Worm (Caenorhabditis elegans) whole organism, L1 larva: ENCODE data around the gene rmd-1.
A peak's percentile ranks its signal among the peaks of the same experiment; 100 is the strongest.

Experiments
- C16A3.4 ChIP-seq: fragments of 150-350 bp; optimal IDR thresholded peaks from 2 replicates; lab custom pipeline; 2014; ENCODE audit warnings: missing biosample characterization, missing genetic modification characterization
- C34B4.2 ChIP-seq: sonication (generic microtip); optimal IDR thresholded peaks from 2 replicates; lab custom pipeline; 2017; ENCODE audit warnings: mild to moderate bottlenecking, missing genetic modification characterization, missing compliant biosample characterization
- Y116A8C.19 ChIP-seq: sonication (generic microtip); optimal IDR thresholded peaks from 2 replicates; lab custom pipeline; 2016; ENCODE audit warnings: missing compliant biosample characterization, missing genetic modification characterization, borderline replicate concordance
- alr-1 ChIP-seq: fragments of 200-800 bp; sonication (Bioruptor generic); optimal IDR thresholded peaks from 2 replicates; lab custom pipeline; 2018; ENCODE audit warnings: borderline replicate concordance, mild to moderate bottlenecking, missing genetic modification characterization, missing compliant biosample characterization
- aly-2 ChIP-seq: fragments of 150-350 bp; optimal IDR thresholded peaks from 2 replicates; lab custom pipeline; 2014; ENCODE audit warnings: missing biosample characterization, missing genetic modification characterization
- ama-1 ChIP-seq: fragments of 150-350 bp; optimal IDR thresholded peaks from 2 replicates; lab custom pipeline; 2014
- blmp-1 ChIP-seq: fragments of 150-350 bp; optimal IDR thresholded peaks from 2 replicates; lab custom pipeline; 2014; ENCODE audit warnings: missing biosample characterization, missing genetic modification characterization
- ceh-8 ChIP-seq: fragments of 200-800 bp; sonication (Bioruptor generic); optimal IDR thresholded peaks from 2 replicates; lab custom pipeline; 2018; ENCODE audit warnings: mild to moderate bottlenecking, missing genetic modification characterization, moderate library complexity, missing compliant biosample characterization
- ceh-82 ChIP-seq, 3 experiments: fragments of 150-350 bp in 1 of 3; sonication (generic microtip) in 2 of 3; optimal IDR thresholded peaks; 2 replicates each; lab custom pipeline; 2014 to 2017; ENCODE audit warnings: missing biosample characterization in 3 of 3, missing genetic modification characterization in 3 of 3
- ceh-88 ChIP-seq: fragments of 200-800 bp; sonication (Bioruptor generic); IDR thresholded peaks from 2 replicates; pipeline ENCODE4 v1.3.6; 2022; ENCODE audit warnings: missing genetic modification characterization, missing compliant biosample characterization
- ceh-90 ChIP-seq: sonication (generic microtip); optimal IDR thresholded peaks from 2 replicates; lab custom pipeline; 2016; ENCODE audit warnings: missing genetic modification characterization, missing compliant biosample characterization
- ces-1 ChIP-seq: fragments of 150-350 bp; optimal IDR thresholded peaks from 2 replicates; lab custom pipeline; 2014; ENCODE audit warnings: missing biosample characterization, missing genetic modification reagents, missing genetic modification characterization
- dpl-1 ChIP-seq, 3 experiments: fragments of 150-350 bp in 2 of 3; sonication (generic microtip) in 1 of 3; optimal IDR thresholded peaks; 2 replicates each; lab custom pipeline; 2014 to 2017; ENCODE audit warnings: missing biosample characterization in 3 of 3, missing genetic modification characterization in 3 of 3, missing genetic modification reagents in 3 of 3
- dsc-1 ChIP-seq: sonication (generic microtip); optimal IDR thresholded peaks from 2 replicates; lab custom pipeline; 2016; ENCODE audit warnings: mild to moderate bottlenecking, missing genetic modification characterization, missing compliant biosample characterization
- efl-1 ChIP-seq, 4 experiments: fragments of 150-350 bp; optimal IDR thresholded peaks in 3 of 4; peaks in 1 of 4; 1 replicate in 1 of 4; 2 replicates in 3 of 4; lab custom pipeline; 2014; ENCODE audit warnings: missing biosample characterization in 2 of 4, missing genetic modification characterization in 2 of 4, missing genetic modification reagents in 2 of 4
- egl-27 ChIP-seq, 2 experiments: fragments of 150-350 bp in 1 of 2; sonication (generic microtip); optimal IDR thresholded peaks; 3 replicates each; lab custom pipeline; 2017 to 2018; ENCODE audit warnings: missing biosample characterization in 2 of 2, missing genetic modification characterization in 2 of 2, missing genetic modification reagents in 2 of 2
- ets-5 ChIP-seq: fragments of 200-800 bp; sonication (Bioruptor generic); IDR thresholded peaks from 2 replicates; pipeline ENCODE4 v1.3.6; 2022; ENCODE audit warnings: missing genetic modification characterization, missing compliant biosample characterization
- fkh-10 ChIP-seq: sonication (generic microtip); optimal IDR thresholded peaks from 2 replicates; lab custom pipeline; 2017; ENCODE audit warnings: missing biosample characterization, missing genetic modification reagents, missing genetic modification characterization
- fkh-4 ChIP-seq: sonication (generic microtip); optimal IDR thresholded peaks from 2 replicates; lab custom pipeline; 2016; ENCODE audit warnings: missing compliant biosample characterization, missing genetic modification characterization, borderline replicate concordance
- fkh-8 ChIP-seq: sonication (generic microtip); optimal IDR thresholded peaks from 2 replicates; lab custom pipeline; 2016; ENCODE audit warnings: mild to moderate bottlenecking, missing genetic modification characterization, missing compliant biosample characterization
- hpl-2 ChIP-seq: fragments of 150-350 bp; optimal IDR thresholded peaks from 2 replicates; lab custom pipeline; 2014; ENCODE audit warnings: missing biosample characterization, missing genetic modification reagents, missing genetic modification characterization
- irx-1 ChIP-seq: sonication (generic microtip); optimal IDR thresholded peaks from 2 replicates; lab custom pipeline; 2016; ENCODE audit warnings: missing genetic modification characterization, missing compliant biosample characterization
- jun-1 ChIP-seq: fragments of 150-350 bp; optimal IDR thresholded peaks from 2 replicates; lab custom pipeline; 2014; ENCODE audit warnings: missing biosample characterization, missing genetic modification reagents, missing genetic modification characterization
- lin-14 ChIP-seq: fragments of 200-800 bp; sonication (Bioruptor generic); optimal IDR thresholded peaks from 2 replicates; lab custom pipeline; 2018; ENCODE audit warnings: mild to moderate bottlenecking, missing genetic modification characterization, moderate library complexity, missing compliant biosample characterization
- lin-15B ChIP-seq: fragments of 150-350 bp; sonication (generic microtip); optimal IDR thresholded peaks from 3 replicates; lab custom pipeline; 2014; ENCODE audit warnings: missing biosample characterization, missing genetic modification characterization
- lin-39 ChIP-seq: fragments of 150-350 bp; optimal IDR thresholded peaks from 2 replicates; lab custom pipeline; 2014; ENCODE audit warnings: missing biosample characterization, missing genetic modification reagents, missing genetic modification characterization
- lir-3 ChIP-seq: sonication (generic microtip); optimal IDR thresholded peaks from 2 replicates; lab custom pipeline; 2016; ENCODE audit warnings: mild to moderate bottlenecking, missing genetic modification characterization, moderate library complexity, missing compliant biosample characterization; ENCODE audit not compliant: poor library complexity
- mab-9 ChIP-seq: fragments of 200-800 bp; sonication (Bioruptor generic); IDR thresholded peaks from 2 replicates; pipeline ENCODE4 v1.3.6; 2022; ENCODE audit warnings: missing genetic modification reagents, missing genetic modification characterization, missing compliant biosample characterization
- mdl-1 ChIP-seq, 2 experiments: fragments of 150-350 bp; optimal IDR thresholded peaks; 2 replicates each; lab custom pipeline; 2014 to 2017; ENCODE audit warnings: missing biosample characterization in 2 of 2, missing genetic modification characterization in 2 of 2, inconsistent platforms in 1 of 2
- mep-1 ChIP-seq: fragments of 150-350 bp; optimal IDR thresholded peaks from 2 replicates; lab custom pipeline; 2014; ENCODE audit warnings: missing biosample characterization, missing genetic modification characterization
- nhr-11 ChIP-seq: fragments of 150-350 bp; optimal IDR thresholded peaks from 2 replicates; lab custom pipeline; 2014; ENCODE audit warnings: missing biosample characterization, missing genetic modification characterization
- nhr-12 ChIP-seq: sonication (generic microtip); optimal IDR thresholded peaks from 2 replicates; lab custom pipeline; 2017; ENCODE audit warnings: missing biosample characterization, missing genetic modification characterization
- nhr-237 ChIP-seq: fragments of 150-350 bp; optimal IDR thresholded peaks from 2 replicates; lab custom pipeline; 2014; ENCODE audit warnings: missing biosample characterization, missing genetic modification characterization
- nhr-28 ChIP-seq: fragments of 150-350 bp; optimal IDR thresholded peaks from 2 replicates; lab custom pipeline; 2014; ENCODE audit warnings: missing biosample characterization, missing genetic modification characterization
- nhr-71 ChIP-seq: sonication (generic microtip); optimal IDR thresholded peaks from 2 replicates; lab custom pipeline; 2016; ENCODE audit warnings: mild to moderate bottlenecking, missing genetic modification characterization, moderate library complexity, missing compliant biosample characterization
- nhr-76 ChIP-seq: sonication (generic microtip); optimal IDR thresholded peaks from 2 replicates; lab custom pipeline; 2017; ENCODE audit warnings: missing biosample characterization, missing genetic modification characterization
- nhr-77 ChIP-seq: fragments of 150-350 bp; optimal IDR thresholded peaks from 2 replicates; lab custom pipeline; 2014; ENCODE audit warnings: missing biosample characterization, missing genetic modification characterization
- nhr-84 ChIP-seq: sonication (generic microtip); optimal IDR thresholded peaks from 2 replicates; lab custom pipeline; 2017; ENCODE audit warnings: missing biosample characterization, missing genetic modification characterization
- rnt-1 ChIP-seq: sonication (generic microtip); optimal IDR thresholded peaks from 2 replicates; lab custom pipeline; 2016; ENCODE audit warnings: mild to moderate bottlenecking, missing genetic modification characterization, moderate library complexity, missing compliant biosample characterization
- snpc-4 ChIP-seq: fragments of 150-350 bp; optimal IDR thresholded peaks from 2 replicates; lab custom pipeline; 2014; ENCODE audit warnings: missing biosample characterization, missing genetic modification characterization
- snu-23 ChIP-seq: sonication (generic microtip); optimal IDR thresholded peaks from 2 replicates; lab custom pipeline; 2016; ENCODE audit warnings: missing genetic modification characterization, missing compliant biosample characterization
- sptf-1 ChIP-seq: fragments of 150-350 bp; optimal IDR thresholded peaks from 2 replicates; lab custom pipeline; 2014; ENCODE audit warnings: missing biosample characterization, missing genetic modification characterization
- sup-37 ChIP-seq: fragments of 200-800 bp; sonication (Bioruptor generic); optimal IDR thresholded peaks from 2 replicates; lab custom pipeline; 2018; ENCODE audit warnings: mild to moderate bottlenecking, missing genetic modification characterization, missing compliant biosample characterization
- tbx-2 ChIP-seq: sonication (generic microtip); optimal IDR thresholded peaks from 2 replicates; lab custom pipeline; 2016; ENCODE audit warnings: missing genetic modification characterization, missing compliant biosample characterization
- unc-62 ChIP-seq: fragments of 150-350 bp; optimal IDR thresholded peaks from 2 replicates; lab custom pipeline; 2014; ENCODE audit warnings: missing biosample characterization, missing genetic modification reagents, missing genetic modification characterization
- unc-86 ChIP-seq: sonication (generic microtip); optimal IDR thresholded peaks from 2 replicates; lab custom pipeline; 2016; ENCODE audit warnings: missing genetic modification characterization, missing compliant biosample characterization
- unc-98 ChIP-seq: fragments of 200-800 bp; sonication (Bioruptor generic); IDR thresholded peaks from 2 replicates; pipeline ENCODE4 v1.3.6; 2022; ENCODE audit warnings: missing genetic modification characterization, missing compliant biosample characterization
- vab-15 ChIP-seq: sonication (generic microtip); optimal IDR thresholded peaks from 2 replicates; lab custom pipeline; 2017; ENCODE audit warnings: missing genotype, mild to moderate bottlenecking, missing genetic modification characterization, missing compliant biosample characterization
- xbp-1 ChIP-seq: sonication (generic microtip); optimal IDR thresholded peaks from 2 replicates; lab custom pipeline; 2016; ENCODE audit warnings: missing genetic modification characterization, missing compliant biosample characterization
- zag-1 ChIP-seq: fragments of 150-350 bp; optimal IDR thresholded peaks from 2 replicates; lab custom pipeline; 2014; ENCODE audit warnings: missing biosample characterization, missing genetic modification characterization
- zip-4 ChIP-seq: fragments of 200-800 bp; sonication (Bioruptor generic); optimal IDR thresholded peaks from 2 replicates; lab custom pipeline; 2018; ENCODE audit warnings: mild to moderate bottlenecking, missing genetic modification characterization, moderate library complexity, missing compliant biosample characterization
- ztf-11 ChIP-seq, 2 experiments: sonication (generic microtip); optimal IDR thresholded peaks; 2 replicates each; lab custom pipeline; 2016 to 2017; ENCODE audit warnings: missing genetic modification characterization in 2 of 2, missing biosample characterization in 1 of 2, missing compliant biosample characterization in 1 of 2

The rmd-1 gene

ce11 chrIII:9780665-9781304, 21.9 kb downstream of the rmd-1 start, which contains the start of gene vha-1 (continued):
- TF ChIP-seq C34B4.2 (tag; lab: Kevin White, UChicago) (no peak), egl-27 (tag; optimal IDR thresholded peaks at IDR 0.05; lab: Kevin White, UChicago) (no peak), rnt-1 (peak; percentile 73), hpl-2 (GFP tag; lab: Kevin White, UChicago) (peak; percentile 41), zip-4 (no peak), fkh-4 (no peak), nhr-12 (tag; lab: Kevin White, UChicago) (no peak), ces-1 (GFP tag; lab: Kevin White, UChicago) (no peak), zag-1 (tag; lab: Kevin White, UChicago) (no peak), C16A3.4 (peak; percentile 91), unc-86 (tag; lab: Kevin White, UChicago) (peak; percentile 55), nhr-11 (tag; lab: Kevin White, UChicago) (no peak), nhr-28 (tag; lab: Kevin White, UChicago) (no peak), dsc-1 (tag; lab: Kevin White, UChicago) (no peak), ztf-11 (tag; optimal IDR thresholded peaks at IDR 0.05; lab: Kevin White, UChicago) (peak in 1 of 2 experiments; percentile 18), mep-1 (tag; lab: Kevin White, UChicago) (peak; percentile 87), nhr-71 (tag; lab: Kevin White, UChicago) (peak; percentile 90), mab-9 (GFP tag; lab: Robert Waterston, UW) (no peak), vab-15 (tag; lab: Kevin White, UChicago) (peak; percentile 24), sup-37 (GFP tag; lab: Kevin White, UChicago) (no peak), lir-3 (tag; lab: Kevin White, UChicago) (peak; percentile 34), aly-2 (peak; percentile 25), Y116A8C.19 (tag; lab: Kevin White, UChicago) (no peak), ets-5 (GFP tag; lab: Robert Waterston, UW) (no peak), xbp-1 (tag; lab: Kevin White, UChicago) (peak; percentile 67), lin-15B (peak; percentile 95), snu-23 (GFP tag; lab: Kevin White, UChicago) (peak; percentile 94), alr-1 (tag; lab: Kevin White, UChicago) (no peak), tbx-2 (peak; percentile 81), lin-14 (GFP tag; lab: Kevin White, UChicago) (peak; percentile 93), ama-1 (lab: Kevin White, UChicago) (peak; percentile 56), jun-1 (tag; lab: Kevin White, UChicago) (peak; percentile 66), blmp-1 (tag; lab: Kevin White, UChicago) (peak; percentile 57), sptf-1 (tag; lab: Kevin White, UChicago) (no peak), nhr-237 (tag; lab: Kevin White, UChicago) (peak; percentile 84), fkh-8 (tag; lab: Kevin White, UChicago) (peak; percentile 77), unc-62 (no peak), nhr-84 (no peak), snpc-4 (tag; lab: Kevin White, UChicago) (peak; percentile 43), ceh-88 (GFP tag; lab: Robert Waterston, UW) (no peak; the same call in 1 of the 2 replicates), ceh-82 (tag; optimal IDR thresholded peaks at IDR 0.05; lab: Kevin White, UChicago) (peak; percentile 74 to 95 (median 83)), ceh-90 (no peak), dpl-1 (GFP tag; optimal IDR thresholded peaks at IDR 0.05; lab: Kevin White, UChicago) (peak; percentile 76 to 82 (median 80)), unc-98 (GFP tag; lab: Robert Waterston, UW) (no peak), fkh-10 (GFP tag; lab: Kevin White, UChicago) (peak; percentile 2), nhr-77 (peak; percentile 90), ceh-8 (GFP tag; lab: Kevin White, UChicago) (no peak), nhr-76 (tag; lab: Kevin White, UChicago) (no peak), efl-1 (optimal IDR thresholded peaks at IDR 0.05; lab: Kevin White, UChicago) (peak; percentile 79 to 89), efl-1 (GFP tag; optimal IDR thresholded peaks at IDR 0.05 in 1 of 2; lab: Kevin White, UChicago) (peak; percentile 79 to 94), irx-1 (tag; lab: Kevin White, UChicago) (no peak), lin-39 (tag; lab: Kevin White, UChicago) (no peak), mdl-1 (tag; optimal IDR thresholded peaks at IDR 0.05; lab: Kevin White, UChicago) (peak in 1 of 2 experiments; percentile 81)
